Worm (Caenorhabditis elegans): ENCODE results near the gene lin-56.

ce11 chrII:10445738-10446137 is 4.1 kb upstream of the lin-56 start:
- TF ChIP-seq W03F9.2 (tag; optimal IDR thresholded peaks at IDR 0.05) (no peak), him-1 (tag; optimal IDR thresholded peaks at IDR 0.05) (no peak)
